Worm (Caenorhabditis elegans) whole organism, L4/young adult: ENCODE results near the gene acl-7.

Experiments
- W03F9.2 ChIP-seq: fragments of 150-350 bp; optimal IDR thresholded peaks from 2 replicates; lab custom pipeline; 2014; ENCODE audit warnings: missing biosample characterization, missing genetic modification characterization
- dao-5 ChIP-seq: sonication (generic microtip); optimal IDR thresholded peaks from 2 replicates; lab custom pipeline; 2016; ENCODE audit warnings: missing genotype, missing genetic modification characterization, moderate library complexity, missing compliant biosample characterization
- him-1 ChIP-seq: sonication (generic microtip); optimal IDR thresholded peaks from 2 replicates; lab custom pipeline; 2016; ENCODE audit warnings: missing genotype, missing genetic modification reagents, missing genetic modification characterization, missing compliant biosample characterization

ce11 chrII:12818488-12818887 is 2.2 kb upstream of the acl-7 start, which contains the start of gene Y46G5A.22:
- TF ChIP-seq dao-5 (tag; lab: Kevin White, UChicago) (no peak), him-1 (tag; lab: Kevin White, UChicago) (no peak), W03F9.2 (tag; lab: Kevin White, UChicago) (no peak)
